Worm (Caenorhabditis elegans) whole organism, L1 larva: ENCODE data around the gene F55C12.6.

Experiments
- C04F5.9 ChIP-seq: sonication (generic microtip); optimal IDR thresholded peaks from 2 replicates; lab custom pipeline; 2016; ENCODE audit warnings: missing genetic modification characterization, missing compliant biosample characterization
- aha-1 ChIP-seq: fragments of 150-350 bp; optimal IDR thresholded peaks from 2 replicates; lab custom pipeline; 2014; ENCODE audit warnings: missing biosample characterization, missing genetic modification characterization
- alr-1 ChIP-seq: fragments of 200-800 bp; sonication (Bioruptor generic); optimal IDR thresholded peaks from 2 replicates; lab custom pipeline; 2018; ENCODE audit warnings: borderline replicate concordance, mild to moderate bottlenecking, missing genetic modification characterization, missing compliant biosample characterization
- blmp-1 ChIP-seq: fragments of 150-350 bp; optimal IDR thresholded peaks from 2 replicates; lab custom pipeline; 2014; ENCODE audit warnings: missing biosample characterization, missing genetic modification characterization
- ceh-82 ChIP-seq, 3 experiments: fragments of 150-350 bp in 1 of 3; sonication (generic microtip) in 2 of 3; optimal IDR thresholded peaks; 2 replicates each; lab custom pipeline; 2014 to 2017; ENCODE audit warnings: missing biosample characterization in 3 of 3, missing genetic modification characterization in 3 of 3
- ceh-88 ChIP-seq: fragments of 200-800 bp; sonication (Bioruptor generic); IDR thresholded peaks from 2 replicates; pipeline ENCODE4 v1.3.6; 2022; ENCODE audit warnings: missing genetic modification characterization, missing compliant biosample characterization
- ceh-90 ChIP-seq: sonication (generic microtip); optimal IDR thresholded peaks from 2 replicates; lab custom pipeline; 2016; ENCODE audit warnings: missing genetic modification characterization, missing compliant biosample characterization
- dpl-1 ChIP-seq, 3 experiments: fragments of 150-350 bp in 2 of 3; sonication (generic microtip) in 1 of 3; optimal IDR thresholded peaks; 2 replicates each; lab custom pipeline; 2014 to 2017; ENCODE audit warnings: missing biosample characterization in 3 of 3, missing genetic modification characterization in 3 of 3, missing genetic modification reagents in 3 of 3
- efl-1 ChIP-seq, 4 experiments: fragments of 150-350 bp; optimal IDR thresholded peaks in 3 of 4; peaks in 1 of 4; 1 replicate in 1 of 4; 2 replicates in 3 of 4; lab custom pipeline; 2014; ENCODE audit warnings: missing biosample characterization in 2 of 4, missing genetic modification characterization in 2 of 4, missing genetic modification reagents in 2 of 4
- egl-13 ChIP-seq: sonication (generic microtip); optimal IDR thresholded peaks from 2 replicates; lab custom pipeline; 2016; ENCODE audit warnings: missing genotype, missing genetic modification reagents, missing genetic modification characterization, missing compliant biosample characterization
- egl-27 ChIP-seq, 2 experiments: fragments of 150-350 bp in 1 of 2; sonication (generic microtip); optimal IDR thresholded peaks; 3 replicates each; lab custom pipeline; 2017 to 2018; ENCODE audit warnings: missing biosample characterization in 2 of 2, missing genetic modification characterization in 2 of 2, missing genetic modification reagents in 2 of 2
- elt-2 ChIP-seq: sonication (generic microtip); optimal IDR thresholded peaks from 2 replicates; lab custom pipeline; 2016; ENCODE audit warnings: missing genetic modification characterization, mild to moderate bottlenecking, inconsistent platforms, missing compliant biosample characterization, missing genetic modification reagents
- elt-3 ChIP-seq, 6 experiments: fragments of 150-350 bp in 1 of 6; sonication (generic microtip); optimal IDR thresholded peaks; 2 replicates each; lab custom pipeline; 2017 to 2018; ENCODE audit warnings: missing biosample characterization in 6 of 6, missing genetic modification characterization in 6 of 6, inconsistent platforms in 1 of 6
- fkh-10 ChIP-seq: sonication (generic microtip); optimal IDR thresholded peaks from 2 replicates; lab custom pipeline; 2017; ENCODE audit warnings: missing biosample characterization, missing genetic modification reagents, missing genetic modification characterization
- fkh-4 ChIP-seq: sonication (generic microtip); optimal IDR thresholded peaks from 2 replicates; lab custom pipeline; 2016; ENCODE audit warnings: missing compliant biosample characterization, missing genetic modification characterization, borderline replicate concordance
- fos-1 ChIP-seq: fragments of 150-350 bp; optimal IDR thresholded peaks from 2 replicates; lab custom pipeline; 2014; ENCODE audit warnings: missing biosample characterization, missing genetic modification characterization
- jun-1 ChIP-seq: fragments of 150-350 bp; optimal IDR thresholded peaks from 2 replicates; lab custom pipeline; 2014; ENCODE audit warnings: missing biosample characterization, missing genetic modification reagents, missing genetic modification characterization
- lin-15B ChIP-seq: fragments of 150-350 bp; sonication (generic microtip); optimal IDR thresholded peaks from 3 replicates; lab custom pipeline; 2014; ENCODE audit warnings: missing biosample characterization, missing genetic modification characterization
- lin-35 ChIP-seq, 2 experiments: fragments of 150-350 bp; optimal IDR thresholded peaks; 2 replicates each; lab custom pipeline; 2014; ENCODE audit warnings: missing biosample characterization in 2 of 2, missing genetic modification characterization in 2 of 2, missing genetic modification reagents in 2 of 2
- lir-3 ChIP-seq: sonication (generic microtip); optimal IDR thresholded peaks from 2 replicates; lab custom pipeline; 2016; ENCODE audit warnings: mild to moderate bottlenecking, missing genetic modification characterization, moderate library complexity, missing compliant biosample characterization; ENCODE audit not compliant: poor library complexity
- lsy-2 ChIP-seq, 2 experiments: fragments of 150-350 bp; optimal IDR thresholded peaks; 2 replicates each; lab custom pipeline; 2014; ENCODE audit warnings: missing biosample characterization in 2 of 2, missing genetic modification characterization in 2 of 2
- mep-1 ChIP-seq: fragments of 150-350 bp; optimal IDR thresholded peaks from 2 replicates; lab custom pipeline; 2014; ENCODE audit warnings: missing biosample characterization, missing genetic modification characterization
- nhr-12 ChIP-seq: sonication (generic microtip); optimal IDR thresholded peaks from 2 replicates; lab custom pipeline; 2017; ENCODE audit warnings: missing biosample characterization, missing genetic modification characterization
- nhr-19 ChIP-seq: fragments of 200-800 bp; sonication (Bioruptor generic); conservative IDR thresholded peaks from 2 replicates; pipeline ENCODE4 v1.3.6; 2022; ENCODE audit warnings: missing genetic modification characterization, missing compliant biosample characterization
- nhr-20 ChIP-seq: sonication (generic microtip); optimal IDR thresholded peaks from 2 replicates; lab custom pipeline; 2016; ENCODE audit warnings: mild to moderate bottlenecking, missing genetic modification characterization, missing compliant biosample characterization
- nhr-237 ChIP-seq: fragments of 150-350 bp; optimal IDR thresholded peaks from 2 replicates; lab custom pipeline; 2014; ENCODE audit warnings: missing biosample characterization, missing genetic modification characterization
- nhr-84 ChIP-seq: sonication (generic microtip); optimal IDR thresholded peaks from 2 replicates; lab custom pipeline; 2017; ENCODE audit warnings: missing biosample characterization, missing genetic modification characterization
- nhr-85 ChIP-seq: sonication (generic microtip); peaks from one replicate; lab custom pipeline; 2016; ENCODE audit warnings: missing genetic modification characterization, inconsistent platforms, missing compliant biosample characterization
- pqm-1 ChIP-seq: sonication (generic microtip); optimal IDR thresholded peaks from 3 replicates; lab custom pipeline; 2017; ENCODE audit warnings: missing biosample characterization, missing genetic modification characterization
- rnt-1 ChIP-seq: sonication (generic microtip); optimal IDR thresholded peaks from 2 replicates; lab custom pipeline; 2016; ENCODE audit warnings: mild to moderate bottlenecking, missing genetic modification characterization, moderate library complexity, missing compliant biosample characterization
- skn-1 ChIP-seq: fragments of 150-350 bp; optimal IDR thresholded peaks from 2 replicates; lab custom pipeline; 2014; ENCODE audit warnings: missing biosample characterization, missing genetic modification characterization
- snpc-4 ChIP-seq: fragments of 150-350 bp; optimal IDR thresholded peaks from 2 replicates; lab custom pipeline; 2014; ENCODE audit warnings: missing biosample characterization, missing genetic modification characterization
- snu-23 ChIP-seq: sonication (generic microtip); optimal IDR thresholded peaks from 2 replicates; lab custom pipeline; 2016; ENCODE audit warnings: missing genetic modification characterization, missing compliant biosample characterization
- sox-4 ChIP-seq: sonication (generic microtip); optimal IDR thresholded peaks from 2 replicates; lab custom pipeline; 2016; ENCODE audit warnings: missing genetic modification characterization, missing compliant biosample characterization
- sptf-1 ChIP-seq: fragments of 150-350 bp; optimal IDR thresholded peaks from 2 replicates; lab custom pipeline; 2014; ENCODE audit warnings: missing biosample characterization, missing genetic modification characterization
- sup-37 ChIP-seq: fragments of 200-800 bp; sonication (Bioruptor generic); optimal IDR thresholded peaks from 2 replicates; lab custom pipeline; 2018; ENCODE audit warnings: mild to moderate bottlenecking, missing genetic modification characterization, missing compliant biosample characterization
- unc-62 ChIP-seq: fragments of 150-350 bp; optimal IDR thresholded peaks from 2 replicates; lab custom pipeline; 2014; ENCODE audit warnings: missing biosample characterization, missing genetic modification reagents, missing genetic modification characterization
- unc-98 ChIP-seq: fragments of 200-800 bp; sonication (Bioruptor generic); IDR thresholded peaks from 2 replicates; pipeline ENCODE4 v1.3.6; 2022; ENCODE audit warnings: missing genetic modification characterization, missing compliant biosample characterization
- xbp-1 ChIP-seq: sonication (generic microtip); optimal IDR thresholded peaks from 2 replicates; lab custom pipeline; 2016; ENCODE audit warnings: missing genetic modification characterization, missing compliant biosample characterization
- zag-1 ChIP-seq: fragments of 150-350 bp; optimal IDR thresholded peaks from 2 replicates; lab custom pipeline; 2014; ENCODE audit warnings: missing biosample characterization, missing genetic modification characterization
- ztf-4 ChIP-seq: fragments of 150-350 bp; optimal IDR thresholded peaks from 2 replicates; lab custom pipeline; 2014; ENCODE audit warnings: missing biosample characterization, missing genetic modification characterization

Gene F55C12.6

ce11 chrII:5911939-5912523 lies 36.1 kb upstream of the F55C12.6 start (continued):
- no peak for TF ChIP-seq fos-1 (tag; lab: Kevin White, UChicago)
- TF ChIP-seq snu-23 (GFP tag; lab: Kevin White, UChicago): no peak
- TF ChIP-seq nhr-19: no peak
- TF ChIP-seq elt-3 (tag; optimal IDR thresholded peaks at IDR 0.05; lab: Kevin White, UChicago): no peak
- TF ChIP-seq rnt-1 (tag; lab: Kevin White, UChicago): no peak
- TF ChIP-seq efl-1 (optimal IDR thresholded peaks at IDR 0.05; lab: Kevin White, UChicago): no peak
- no peak for TF ChIP-seq efl-1 (GFP tag; optimal IDR thresholded peaks at IDR 0.05 in 1 of 2; lab: Kevin White, UChicago)
- peak in 1 of 2 experiments; percentile 36 for TF ChIP-seq lin-35 (GFP tag; optimal IDR thresholded peaks at IDR 0.05; lab: Kevin White, UChicago)
- no peak for TF ChIP-seq sup-37 (GFP tag; lab: Kevin White, UChicago)
- no peak for TF ChIP-seq fkh-4
- TF ChIP-seq unc-62 (GFP tag; lab: Kevin White, UChicago): no peak
- TF ChIP-seq sox-4 (tag; lab: Kevin White, UChicago): no peak
- no peak for TF ChIP-seq snpc-4 (tag; lab: Kevin White, UChicago)
- TF ChIP-seq pqm-1 (tag; lab: Kevin White, UChicago): peak; percentile 91
- TF ChIP-seq C04F5.9 (tag; lab: Kevin White, UChicago): no peak
- TF ChIP-seq zag-1: no peak
- TF ChIP-seq xbp-1 (tag; lab: Kevin White, UChicago): no peak
- TF ChIP-seq fkh-10 (GFP tag; lab: Kevin White, UChicago): no peak
- peak; percentile 7 for TF ChIP-seq jun-1 (tag; lab: Kevin White, UChicago)
- no peak for TF ChIP-seq nhr-84
- no peak for TF ChIP-seq nhr-12 (tag; lab: Kevin White, UChicago)
- no peak for TF ChIP-seq aha-1 (tag; lab: Kevin White, UChicago)
- peak; percentile 71 for TF ChIP-seq elt-2
- TF ChIP-seq skn-1 (tag; lab: Kevin White, UChicago): no peak
- no peak for TF ChIP-seq dpl-1 (GFP tag; optimal IDR thresholded peaks at IDR 0.05; lab: Kevin White, UChicago)
- no peak for TF ChIP-seq alr-1
- no peak for TF ChIP-seq egl-27 (tag; optimal IDR thresholded peaks at IDR 0.05; lab: Kevin White, UChicago)
- TF ChIP-seq nhr-237: no peak
- no peak for TF ChIP-seq ceh-82 (tag; optimal IDR thresholded peaks at IDR 0.05; lab: Kevin White, UChicago)
- TF ChIP-seq egl-13: no peak
- TF ChIP-seq sptf-1 (tag; lab: Kevin White, UChicago): no peak
- no peak for TF ChIP-seq unc-98 (GFP tag; lab: Robert Waterston, UW)
- peak; percentile 11 for TF ChIP-seq mep-1 (tag; lab: Kevin White, UChicago)
- no peak for TF ChIP-seq lin-15B (tag; lab: Kevin White, UChicago)
- no peak for TF ChIP-seq ceh-90 (tag; lab: Kevin White, UChicago)
- TF ChIP-seq lsy-2 (tag; optimal IDR thresholded peaks at IDR 0.05; lab: Kevin White, UChicago): peak in 1 of 2 experiments; percentile 19
- TF ChIP-seq ztf-4 (tag; lab: Kevin White, UChicago): no peak
- TF ChIP-seq ceh-88 (GFP tag; lab: Robert Waterston, UW): no peak
- no peak for TF ChIP-seq lir-3 (tag; lab: Kevin White, UChicago)

ce11 chrII:5911274-5911673 lies 35.3 kb upstream of the F55C12.6 start, which contains the start of gene cgt-3:
cgt-3 (plus strand) TSS chrII:5911324.
- TF ChIP-seq unc-98 (GFP tag; lab: Robert Waterston, UW) (no peak), nhr-85 (tag; lab: Kevin White, UChicago) (no peak), blmp-1 (tag; lab: Kevin White, UChicago) (no peak), sptf-1 (tag; lab: Kevin White, UChicago) (no peak), nhr-20 (tag; lab: Kevin White, UChicago) (peak; percentile 4)
